Worm (Caenorhabditis elegans) whole organism, L4 larva: ENCODE results near the gene twk-43.

ENCODE experiments used
- F10B5.3 ChIP-seq: sonication (generic microtip); optimal IDR thresholded peaks from 2 replicates; lab custom pipeline; 2016; ENCODE audit warnings: mild to moderate bottlenecking, missing genetic modification characterization, missing compliant biosample characterization
- F37D6.2 ChIP-seq: sonication (generic microtip); optimal IDR thresholded peaks from 2 replicates; lab custom pipeline; 2016; ENCODE audit warnings: mild to moderate bottlenecking, missing genetic modification characterization, missing compliant biosample characterization
- aha-1 ChIP-seq: fragments of 150-350 bp; peaks from one replicate; lab custom pipeline; 2014; ENCODE audit warnings: missing biosample characterization, missing genetic modification characterization
- ama-1 ChIP-seq: fragments of 150-350 bp; optimal IDR thresholded peaks from 2 replicates; lab custom pipeline; 2014; ENCODE audit warnings: inconsistent platforms, mixed read lengths
- ceh-44 ChIP-seq: fragments of 200-800 bp; sonication (Bioruptor generic); IDR thresholded peaks from 2 replicates; pipeline ENCODE4 v1.3.6; 2022; ENCODE audit warnings: missing genetic modification reagents, missing genetic modification characterization, missing compliant biosample characterization
- ceh-82 ChIP-seq: sonication (generic microtip); optimal IDR thresholded peaks from 2 replicates; lab custom pipeline; 2017; ENCODE audit warnings: missing biosample characterization, missing genetic modification characterization
- cey-2 ChIP-seq: sonication (generic microtip); optimal IDR thresholded peaks from 3 replicates; lab custom pipeline; 2017; ENCODE audit warnings: missing genetic modification characterization, mild to moderate bottlenecking, missing compliant biosample characterization, antibody characterized with exemption, borderline replicate concordance; ENCODE audit not compliant: insufficient read depth
- daf-16 ChIP-seq, 3 experiments: sonication (generic microtip); optimal IDR thresholded peaks; 2 replicates each; lab custom pipeline; 2016 to 2017; ENCODE audit warnings: missing genetic modification characterization in 3 of 3, missing genetic modification reagents in 3 of 3, mild to moderate bottlenecking in 2 of 3, missing compliant biosample characterization in 2 of 3, missing biosample characterization in 1 of 3, moderate library complexity in 1 of 3
- dmd-6 ChIP-seq: fragments of 200-800 bp; sonication (Bioruptor generic); IDR thresholded peaks from 2 replicates; pipeline ENCODE4 v1.3.6; 2022; ENCODE audit warnings: missing genetic modification reagents, missing genetic modification characterization, missing compliant biosample characterization
- dve-1 ChIP-seq: sonication (generic microtip); optimal IDR thresholded peaks from 2 replicates; lab custom pipeline; 2017; ENCODE audit warnings: antibody characterized with exemption, mild to moderate bottlenecking, missing genetic modification characterization, missing compliant biosample characterization; ENCODE audit not compliant: insufficient read depth
- egl-27 ChIP-seq: sonication (generic microtip); optimal IDR thresholded peaks from 3 replicates; lab custom pipeline; 2017; ENCODE audit warnings: missing biosample characterization, missing genetic modification reagents, missing genetic modification characterization
- fkh-10 ChIP-seq: fragments of 150-350 bp; optimal IDR thresholded peaks from 2 replicates; lab custom pipeline; 2014; ENCODE audit warnings: missing biosample characterization, missing genetic modification reagents, missing genetic modification characterization
- fos-1 ChIP-seq: fragments of 150-350 bp; optimal IDR thresholded peaks from 2 replicates; lab custom pipeline; 2014; ENCODE audit warnings: missing biosample characterization, missing genetic modification characterization
- hlh-11 ChIP-seq: fragments of 200-800 bp; sonication (Bioruptor generic); optimal IDR thresholded peaks from 2 replicates; lab custom pipeline; 2018; ENCODE audit warnings: mild to moderate bottlenecking, missing genetic modification characterization, missing compliant biosample characterization
- hlh-30 ChIP-seq: sonication (generic microtip); optimal IDR thresholded peaks from 2 replicates; lab custom pipeline; 2017; ENCODE audit warnings: antibody characterized with exemption, mild to moderate bottlenecking, missing genetic modification characterization, missing compliant biosample characterization; ENCODE audit not compliant: insufficient read depth
- hmg-1.1 ChIP-seq: fragments of 200-800 bp; sonication (Bioruptor generic); IDR thresholded peaks from 2 replicates; pipeline ENCODE4 v1.3.6; 2022; ENCODE audit warnings: missing genetic modification reagents, missing genetic modification characterization, missing compliant biosample characterization
- jun-1 ChIP-seq: fragments of 150-350 bp; optimal IDR thresholded peaks from 2 replicates; lab custom pipeline; 2014; ENCODE audit warnings: missing biosample characterization, missing genetic modification reagents, missing genetic modification characterization
- lim-7 ChIP-seq: fragments of 200-800 bp; sonication (Bioruptor generic); IDR thresholded peaks from 2 replicates; pipeline ENCODE4 v1.3.6; 2022; ENCODE audit warnings: missing genetic modification characterization, missing compliant biosample characterization
- lin-1 ChIP-seq: fragments of 200-800 bp; sonication (Bioruptor generic); IDR thresholded peaks from 2 replicates; pipeline ENCODE4 v1.3.6; 2022; ENCODE audit warnings: missing genetic modification reagents, missing genetic modification characterization, missing compliant biosample characterization
- lin-13 ChIP-seq: fragments of 150-350 bp; optimal IDR thresholded peaks from 2 replicates; lab custom pipeline; 2014; ENCODE audit warnings: missing biosample characterization, missing genetic modification reagents, missing genetic modification characterization
- lin-39 ChIP-seq: fragments of 150-350 bp; optimal IDR thresholded peaks from 2 replicates; lab custom pipeline; 2014; ENCODE audit warnings: missing biosample characterization, missing genetic modification reagents, missing genetic modification characterization
- lsy-2 ChIP-seq, 2 experiments: fragments of 150-350 bp in 1 of 2; sonication (generic microtip) in 1 of 2; optimal IDR thresholded peaks; 2 replicates each; lab custom pipeline; 2014 to 2017; ENCODE audit warnings: missing biosample characterization in 2 of 2, missing genetic modification characterization in 2 of 2
- madf-9 ChIP-seq: fragments of 200-800 bp; sonication (Bioruptor generic); conservative IDR thresholded peaks from 2 replicates; pipeline ENCODE4 v1.3.6; 2022; ENCODE audit warnings: missing genetic modification reagents, missing genetic modification characterization, missing compliant biosample characterization
- mdl-1 ChIP-seq, 2 experiments: fragments of 150-350 bp in 1 of 2; sonication (generic microtip) in 1 of 2; optimal IDR thresholded peaks; 2 replicates each; lab custom pipeline; 2014 to 2017; ENCODE audit warnings: missing biosample characterization in 2 of 2, missing genetic modification characterization in 2 of 2
- mep-1 ChIP-seq: fragments of 150-350 bp; sonication (generic microtip); optimal IDR thresholded peaks from 3 replicates; lab custom pipeline; 2014; ENCODE audit warnings: missing biosample characterization, missing genetic modification characterization
- mes-2 ChIP-seq: sonication (generic microtip); optimal IDR thresholded peaks from 2 replicates; lab custom pipeline; 2016; ENCODE audit warnings: missing genotype, mild to moderate bottlenecking, missing genetic modification characterization, missing compliant biosample characterization; ENCODE audit not compliant: poor library complexity, severe bottlenecking
- mxl-3 ChIP-seq: fragments of 200-800 bp; sonication (Bioruptor generic); optimal IDR thresholded peaks from 2 replicates; lab custom pipeline; 2018; ENCODE audit warnings: mild to moderate bottlenecking, missing genetic modification characterization, missing compliant biosample characterization
- nhr-10 ChIP-seq: fragments of 150-350 bp; optimal IDR thresholded peaks from 2 replicates; lab custom pipeline; 2014; ENCODE audit warnings: missing biosample characterization, missing genetic modification characterization
- nhr-237 ChIP-seq: sonication (generic microtip); optimal IDR thresholded peaks from 2 replicates; lab custom pipeline; 2017; ENCODE audit warnings: missing biosample characterization, missing genetic modification characterization
- nhr-25 ChIP-seq: sonication (generic microtip); optimal IDR thresholded peaks from 2 replicates; lab custom pipeline; 2017; ENCODE audit warnings: missing genetic modification characterization, mild to moderate bottlenecking, missing compliant biosample characterization, antibody characterized with exemption, moderate library complexity, borderline replicate concordance; ENCODE audit not compliant: insufficient read depth
- nhr-28 ChIP-seq: fragments of 150-350 bp; optimal IDR thresholded peaks from 2 replicates; lab custom pipeline; 2014; ENCODE audit warnings: missing biosample characterization, missing genetic modification characterization
- nhr-42 ChIP-seq: fragments of 200-800 bp; sonication (Bioruptor generic); IDR thresholded peaks from 2 replicates; pipeline ENCODE4 v1.3.6; 2022; ENCODE audit warnings: missing genetic modification characterization, missing compliant biosample characterization
- nhr-6 ChIP-seq: fragments of 150-350 bp; optimal IDR thresholded peaks from 2 replicates; lab custom pipeline; 2014; ENCODE audit warnings: missing biosample characterization, missing genetic modification characterization
- pha-4 ChIP-seq, 2 experiments: fragments of 150-350 bp in 1 of 2; fragments of 200-800 bp in 1 of 2; sonication (Bioruptor generic) in 1 of 2; IDR thresholded peaks in 1 of 2; optimal IDR thresholded peaks in 1 of 2; 2 replicates each; pipeline versions ENCODE4 v1.3.6 to Lab custom; 2014 to 2022; ENCODE audit warnings: missing genetic modification characterization in 2 of 2, missing genetic modification reagents in 2 of 2, missing biosample characterization in 1 of 2, missing compliant biosample characterization in 1 of 2
- pqm-1 ChIP-seq: sonication (generic microtip); optimal IDR thresholded peaks from 2 replicates; lab custom pipeline; 2017; ENCODE audit warnings: missing biosample characterization, missing genetic modification characterization
- set-16 ChIP-seq: fragments of 200-800 bp; sonication (Bioruptor generic); IDR thresholded peaks from 2 replicates; pipeline ENCODE4 v1.3.6; 2022; ENCODE audit warnings: missing genetic modification reagents, missing genetic modification characterization, missing compliant biosample characterization
- skn-1 ChIP-seq: fragments of 150-350 bp; optimal IDR thresholded peaks from 2 replicates; lab custom pipeline; 2014; ENCODE audit warnings: missing biosample characterization, missing genetic modification characterization
- snpc-4 ChIP-seq: fragments of 150-350 bp; optimal IDR thresholded peaks from 2 replicates; lab custom pipeline; 2014; ENCODE audit warnings: missing biosample characterization, missing genetic modification characterization
- tra-1 ChIP-seq: fragments of 200-800 bp; sonication (Bioruptor generic); IDR thresholded peaks from 2 replicates; pipeline ENCODE4 v1.3.6; 2022; ENCODE audit warnings: missing genetic modification reagents, missing genetic modification characterization, missing compliant biosample characterization
- unc-130 ChIP-seq: sonication (generic microtip); optimal IDR thresholded peaks from 2 replicates; lab custom pipeline; 2016; ENCODE audit warnings: missing genetic modification reagents, missing genetic modification characterization, missing compliant biosample characterization
- zag-1 ChIP-seq: fragments of 150-350 bp; optimal IDR thresholded peaks from 2 replicates; lab custom pipeline; 2014; ENCODE audit warnings: missing biosample characterization, missing genetic modification characterization
- zfp-2 ChIP-seq: sonication (generic microtip); optimal IDR thresholded peaks from 2 replicates; lab custom pipeline; 2016; ENCODE audit warnings: mild to moderate bottlenecking, missing genetic modification characterization, missing compliant biosample characterization
- ztf-11 ChIP-seq: fragments of 150-350 bp; optimal IDR thresholded peaks from 2 replicates; lab custom pipeline; 2014; ENCODE audit warnings: missing biosample characterization, missing genetic modification characterization
- ztf-7 ChIP-seq: fragments of 150-350 bp; optimal IDR thresholded peaks from 2 replicates; lab custom pipeline; 2014; ENCODE audit warnings: missing biosample characterization, missing genetic modification characterization

twk-43 gene

ce11 chrV:13377130-13377529 is 31.1 kb downstream of the twk-43 start (continued):
- TF ChIP-seq lsy-2 (tag; optimal IDR thresholded peaks at IDR 0.05; lab: Kevin White, UChicago) (peak in 1 of 2 experiments; percentile 26), ceh-44 (GFP tag; lab: Robert Waterston, UW) (no peak), zfp-2 (tag; lab: Kevin White, UChicago) (no peak), mxl-3 (GFP tag; lab: Kevin White, UChicago) (no peak), lim-7 (GFP tag; lab: Robert Waterston, UW) (no peak), mes-2 (tag; lab: Kevin White, UChicago) (no peak), hmg-1.1 (GFP tag; lab: Robert Waterston, UW) (no peak), fos-1 (tag; lab: Kevin White, UChicago) (no peak), dve-1 (peak; percentile 97)

- TF ChIP-seq nhr-28 (tag; lab: Kevin White, UChicago), result peak; percentile 85
- TF ChIP-seq lsy-2 (tag; optimal IDR thresholded peaks at IDR 0.05; lab: Kevin White, UChicago), result peak; percentile 22 to 34
- TF ChIP-seq dmd-6 (GFP tag; lab: Robert Waterston, UW), result peak; percentile 24; the same call in 1 of the 2 replicates
- no peak for TF ChIP-seq lin-13 (GFP tag; lab: Kevin White, UChicago)
- peak; percentile 73 for TF ChIP-seq cey-2
- no peak for TF ChIP-seq unc-130
- no peak for TF ChIP-seq ztf-7
- TF ChIP-seq hlh-11 (tag; lab: Kevin White, UChicago), result peak; percentile 67
- peak; percentile 64 for TF ChIP-seq mep-1 (tag; lab: Kevin White, UChicago)
- no peak for TF ChIP-seq egl-27 (tag; lab: Kevin White, UChicago)
- TF ChIP-seq skn-1 (tag; lab: Kevin White, UChicago), result no peak
- peak; percentile 74 for TF ChIP-seq hlh-30 (tag; lab: Kevin White, UChicago)
- TF ChIP-seq mxl-3 (GFP tag; lab: Kevin White, UChicago), result peak; percentile 85
- TF ChIP-seq lin-39 (tag; lab: Kevin White, UChicago), result no peak
- no peak for TF ChIP-seq mes-2 (tag; lab: Kevin White, UChicago)
- peak; percentile 14 for TF ChIP-seq nhr-10 (tag; lab: Kevin White, UChicago)
- TF ChIP-seq mdl-1 (tag; optimal IDR thresholded peaks at IDR 0.05; lab: Kevin White, UChicago), result peak in 1 of 2 experiments; percentile 76
- peak; percentile 29 for TF ChIP-seq aha-1 (tag; lab: Kevin White, UChicago)
- no peak for TF ChIP-seq ama-1 (lab: Kevin White, UChicago)
- peak; percentile 79 for TF ChIP-seq nhr-25
- 0 out of 2 replicates have a peak, but pooled peaks have one; percentile 6 for TF ChIP-seq set-16 (GFP tag; lab: Robert Waterston, UW)
- TF ChIP-seq madf-9, result 0 out of 2 replicates have a peak, but pooled peaks have one; percentile 10
- TF ChIP-seq dve-1, result peak; percentile 43
Measured at ce11 chrV:13380178-13380577, 34.1 kb downstream of the twk-43 start, which contains the start of gene ifbp-1. Gene ifbp-1 (minus strand): TSS chrV:13380262.

ce11 chrV:13380980-13381379 is 34.9 kb downstream of the twk-43 start, which contains the start of gene cpz-2:
Gene cpz-2 (plus strand): TSS chrV:13381189.
- TF ChIP-seq aha-1 (tag; lab: Kevin White, UChicago) (no peak), ama-1 (lab: Kevin White, UChicago) (no peak), hlh-11 (tag; lab: Kevin White, UChicago) (peak; percentile 24), daf-16 (GFP tag; optimal IDR thresholded peaks at IDR 0.05; lab: Kevin White, UChicago) (no peak), daf-16 (tag; optimal IDR thresholded peaks at IDR 0.05; lab: Kevin White, UChicago) (peak; percentile 57), egl-27 (tag; lab: Kevin White, UChicago) (no peak), nhr-42 (no peak), mxl-3 (GFP tag; lab: Kevin White, UChicago) (no peak), jun-1 (tag; lab: Kevin White, UChicago) (no peak), snpc-4 (no peak), nhr-28 (tag; lab: Kevin White, UChicago) (peak; percentile 38), nhr-237 (tag; lab: Kevin White, UChicago) (no peak), F10B5.3 (no peak), skn-1 (tag; lab: Kevin White, UChicago) (no peak), dve-1 (peak; percentile 60), tra-1 (no peak), fkh-10 (GFP tag; lab: Kevin White, UChicago) (no peak), nhr-6 (tag; lab: Kevin White, UChicago) (peak; percentile 46), F37D6.2 (tag; lab: Kevin White, UChicago) (no peak), pha-4 (GFP tag; IDR thresholded peaks at IDR 0.05; lab: Robert Waterston, UW) (no peak), pha-4 (tag; optimal IDR thresholded peaks at IDR 0.05; lab: Kevin White, UChicago) (no peak), lin-1 (no peak), lin-13 (GFP tag; lab: Kevin White, UChicago) (no peak), pqm-1 (tag; lab: Kevin White, UChicago) (peak; percentile 60), fos-1 (tag; lab: Kevin White, UChicago) (no peak), zag-1 (tag; lab: Kevin White, UChicago) (no peak), ztf-11 (no peak), ceh-82 (tag; lab: Kevin White, UChicago) (no peak)
